Worm (Caenorhabditis elegans) whole organism, mixed stage, embryonic: ENCODE data around the gene cbs-2.

Experiments
- blmp-1 ChIP-seq: fragments of 150-350 bp; optimal IDR thresholded peaks from 2 replicates; lab custom pipeline; 2014; ENCODE audit warnings: missing biosample characterization, missing genetic modification characterization
- ces-1 ChIP-seq: fragments of 150-350 bp; optimal IDR thresholded peaks from 2 replicates; lab custom pipeline; 2014; ENCODE audit warnings: missing biosample characterization, missing genetic modification reagents, missing genetic modification characterization
- elt-1 ChIP-seq: sonication (generic microtip); optimal IDR thresholded peaks from 2 replicates; lab custom pipeline; 2017; ENCODE audit warnings: missing genetic modification characterization, mild to moderate bottlenecking, missing compliant biosample characterization, antibody characterized with exemption, moderate library complexity, borderline replicate concordance; ENCODE audit not compliant: insufficient read depth
- elt-3 ChIP-seq: fragments of 150-350 bp; optimal IDR thresholded peaks from 2 replicates; lab custom pipeline; 2014; ENCODE audit warnings: missing biosample characterization, missing genetic modification characterization
- flh-1 ChIP-seq: fragments of 200-800 bp; sonication (Bioruptor generic); optimal IDR thresholded peaks from 2 replicates; lab custom pipeline; 2018; ENCODE audit warnings: mild to moderate bottlenecking, missing genetic modification characterization, moderate library complexity, missing compliant biosample characterization
- lin-13 ChIP-seq: fragments of 150-350 bp; optimal IDR thresholded peaks from 2 replicates; lab custom pipeline; 2014; ENCODE audit warnings: missing biosample characterization, missing genetic modification characterization
- lin-32 ChIP-seq: fragments of 200-800 bp; sonication (Bioruptor generic); optimal IDR thresholded peaks from 2 replicates; lab custom pipeline; 2018; ENCODE audit warnings: mild to moderate bottlenecking, missing genetic modification characterization, missing compliant biosample characterization
- mab-5 ChIP-seq: fragments of 150-350 bp; optimal IDR thresholded peaks from 2 replicates; lab custom pipeline; 2014; ENCODE audit warnings: missing biosample characterization, missing genetic modification characterization
- mep-1 ChIP-seq: fragments of 150-350 bp; optimal IDR thresholded peaks from 2 replicates; lab custom pipeline; 2017; ENCODE audit warnings: missing biosample characterization, missing genetic modification reagents, missing genetic modification characterization, inconsistent platforms
- nhr-28 ChIP-seq: fragments of 150-350 bp; optimal IDR thresholded peaks from 2 replicates; lab custom pipeline; 2014; ENCODE audit warnings: missing biosample characterization, missing genetic modification characterization
- nhr-76 ChIP-seq: sonication (generic microtip); optimal IDR thresholded peaks from 2 replicates; lab custom pipeline; 2017; ENCODE audit warnings: missing biosample characterization, missing genetic modification characterization
- snpc-4 ChIP-seq: fragments of 150-350 bp; optimal IDR thresholded peaks from 2 replicates; lab custom pipeline; 2014; ENCODE audit warnings: missing biosample characterization, missing genetic modification characterization
- unc-62 ChIP-seq: fragments of 150-350 bp; optimal IDR thresholded peaks from 2 replicates; lab custom pipeline; 2014; ENCODE audit warnings: missing biosample characterization, missing genetic modification reagents, missing genetic modification characterization
- ztf-11 ChIP-seq: fragments of 150-350 bp; optimal IDR thresholded peaks from 2 replicates; lab custom pipeline; 2014; ENCODE audit warnings: missing biosample characterization, missing genetic modification characterization

ce11 chrII:2190522-2190921 is 32.8 kb downstream of the cbs-2 start:
- TF ChIP-seq unc-62 (GFP tag; lab: Kevin White, UChicago) (no peak), elt-3 (tag; lab: Kevin White, UChicago) (no peak), blmp-1 (tag; lab: Kevin White, UChicago) (no peak), elt-1 (tag; lab: Kevin White, UChicago) (no peak), nhr-28 (tag; lab: Kevin White, UChicago) (no peak), lin-32 (GFP tag; lab: Kevin White, UChicago) (no peak), ces-1 (no peak), flh-1 (no peak), snpc-4 (tag; lab: Kevin White, UChicago) (no peak), mab-5 (tag; lab: Kevin White, UChicago) (no peak), ztf-11 (no peak), lin-13 (tag; lab: Kevin White, UChicago) (no peak), mep-1 (tag; lab: Kevin White, UChicago) (no peak), nhr-76 (no peak)
